Worm (Caenorhabditis elegans): Measurements from ENCODE around the gene try-1.

try-1 gene

DNA sequence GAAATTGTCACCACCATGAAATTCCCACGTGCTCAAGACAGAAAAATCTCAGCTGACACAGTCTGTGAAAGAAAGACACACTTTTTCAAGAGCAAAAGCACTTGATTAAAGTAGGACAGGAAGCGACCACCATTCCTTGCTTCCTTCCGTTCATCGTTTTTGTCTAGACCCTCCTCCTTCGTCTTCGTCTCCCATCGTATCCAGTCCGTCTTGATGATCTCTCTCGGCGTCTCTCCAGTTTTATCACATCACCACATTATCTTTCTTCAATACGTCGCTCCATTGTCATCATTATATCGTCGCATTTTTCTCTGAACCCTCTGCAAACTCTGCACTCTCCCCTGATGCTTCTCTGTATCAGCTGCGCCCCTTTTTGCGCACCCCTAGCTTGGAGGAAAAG lies 41.2 kb downstream of the try-1 start:
- TF ChIP-seq K09A11.1 (tag; optimal IDR thresholded peaks at IDR 0.05; ENCODE audit: insufficient read depth): no peak
- TF ChIP-seq unc-42 (tag; optimal IDR thresholded peaks at IDR 0.05): peak; percentile 38
- TF ChIP-seq unc-55 (GFP tag; optimal IDR thresholded peaks at IDR 0.05): peak; percentile 48
- peak; percentile 19 for TF ChIP-seq ceh-22 (tag; optimal IDR thresholded peaks at IDR 0.05)
- TF ChIP-seq gmeb-2 (tag; optimal IDR thresholded peaks at IDR 0.05): no peak
- TF ChIP-seq pax-1 (tag; optimal IDR thresholded peaks at IDR 0.05): no peak
- TF ChIP-seq elt-2 (tag; optimal IDR thresholded peaks at IDR 0.05): peak; percentile 22
- no peak for TF ChIP-seq madf-2 (tag; optimal IDR thresholded peaks at IDR 0.05)
- no peak for TF ChIP-seq pha-2 (tag; optimal IDR thresholded peaks at IDR 0.05)
- no peak for TF ChIP-seq ceh-45 (GFP tag; IDR thresholded peaks at IDR 0.05)
- no peak for TF ChIP-seq hlh-6 (tag; optimal IDR thresholded peaks at IDR 0.05)
- TF ChIP-seq tbx-7 (tag; optimal IDR thresholded peaks at IDR 0.05): no peak
- no peak for TF ChIP-seq sox-2 (GFP tag; IDR thresholded peaks at IDR 0.05)

DNA sequence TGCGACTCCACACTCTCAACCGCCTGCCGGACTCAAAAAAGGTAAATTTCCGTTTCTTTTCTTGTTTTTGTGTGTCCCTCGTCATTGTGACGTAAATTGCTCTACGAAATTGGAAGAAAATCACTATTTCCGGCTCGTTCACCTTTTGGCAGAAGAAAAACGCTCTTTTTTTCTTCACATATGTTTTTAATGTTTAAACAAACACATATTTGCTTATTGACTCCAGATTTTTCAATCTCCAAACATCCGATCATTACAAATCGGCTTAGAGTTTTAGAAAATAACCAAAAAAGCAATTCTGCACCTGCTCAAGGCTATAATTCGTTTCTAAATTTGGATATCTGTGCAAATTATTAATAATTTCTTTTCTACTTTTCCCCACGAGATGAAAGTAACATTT lies 43.4 kb downstream of the try-1 start:
- no peak for TF ChIP-seq sox-4 (tag; optimal IDR thresholded peaks at IDR 0.05)
- TF ChIP-seq lin-11 (tag; optimal IDR thresholded peaks at IDR 0.05): no peak
- no peak for TF ChIP-seq dve-1 (tag; optimal IDR thresholded peaks at IDR 0.05)
- no peak for TF ChIP-seq madf-2 (tag; optimal IDR thresholded peaks at IDR 0.05)
- no peak for TF ChIP-seq hlh-13 (GFP tag; optimal IDR thresholded peaks at IDR 0.05)
- TF ChIP-seq ttx-3 (tag; optimal IDR thresholded peaks at IDR 0.05): no peak
- no peak for TF ChIP-seq sdc-2 (tag; optimal IDR thresholded peaks at IDR 0.05)
- TF ChIP-seq Y22D7AL.16 (tag; optimal IDR thresholded peaks at IDR 0.05): no peak
- no peak for TF ChIP-seq unc-55 (GFP tag; optimal IDR thresholded peaks at IDR 0.05)
- no peak for TF ChIP-seq zip-5 (tag; optimal IDR thresholded peaks at IDR 0.05)

DNA sequence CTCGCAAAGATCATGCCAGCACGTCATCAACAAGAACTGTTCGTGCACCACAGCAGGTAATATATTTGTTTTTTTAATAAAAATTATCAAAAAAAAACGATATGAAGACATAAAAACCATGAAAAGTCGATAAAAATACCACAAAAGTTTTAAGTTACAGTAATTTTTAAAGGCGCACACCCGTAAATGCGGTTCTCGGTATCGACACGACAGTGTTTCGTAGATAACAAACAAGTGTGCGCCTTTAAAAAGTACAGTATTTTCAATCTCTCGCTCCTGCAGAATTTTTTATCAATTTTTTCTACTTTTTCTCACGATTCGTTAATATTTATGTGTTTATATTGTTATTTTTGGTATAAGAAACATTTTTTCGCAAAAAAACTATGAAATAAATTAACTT lies 44.0 kb downstream of the try-1 start:
- TF ChIP-seq sox-2 (GFP tag; IDR thresholded peaks at IDR 0.05): no peak
- TF ChIP-seq ceh-2 (tag; optimal IDR thresholded peaks at IDR 0.05): no peak
- TF ChIP-seq hlh-8 (tag; optimal IDR thresholded peaks at IDR 0.05): no peak
- no peak for TF ChIP-seq zip-5 (tag; optimal IDR thresholded peaks at IDR 0.05)
- no peak for TF ChIP-seq nhr-11 (tag; optimal IDR thresholded peaks at IDR 0.05)
- TF ChIP-seq ama-1 (optimal IDR thresholded peaks at IDR 0.05): no peak
- no peak for TF ChIP-seq fkh-10 (GFP tag; optimal IDR thresholded peaks at IDR 0.05)
- TF ChIP-seq T23F11.4 (GFP tag; optimal IDR thresholded peaks at IDR 0.05): no peak
- TF ChIP-seq unc-42 (tag; optimal IDR thresholded peaks at IDR 0.05): no peak
- TF ChIP-seq hlh-15 (tag; optimal IDR thresholded peaks at IDR 0.05): no peak
- no peak for TF ChIP-seq rnt-1 (tag; optimal IDR thresholded peaks at IDR 0.05)

DNA sequence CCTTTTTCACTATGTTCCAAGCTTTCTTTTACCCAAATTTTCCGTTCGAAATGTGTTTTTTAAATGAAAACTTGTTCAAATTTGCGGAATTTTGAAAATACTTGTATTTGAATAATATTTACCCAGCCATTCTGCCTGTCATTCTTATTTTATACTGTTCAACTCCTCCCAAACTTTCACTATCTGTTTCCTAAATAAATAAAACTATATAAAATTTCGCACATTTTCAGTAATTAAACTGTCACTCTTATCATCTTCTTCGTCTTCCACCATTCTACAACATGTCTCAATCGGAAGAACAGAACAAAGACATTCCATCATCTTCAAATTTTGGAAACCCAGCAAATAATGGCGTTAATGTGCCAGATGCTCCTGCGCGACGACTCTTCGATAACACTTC lies 44.5 kb downstream of the try-1 start, which contains the start of gene btbd-10:
Gene btbd-10 (plus strand): TSS at position 231 of the 400 bp plus-strand sequence.
- no peak for TF ChIP-seq ceh-34 (tag; optimal IDR thresholded peaks at IDR 0.05)
- TF ChIP-seq ztf-16 (tag; optimal IDR thresholded peaks at IDR 0.05): no peak
- no peak for TF ChIP-seq F13H6.1 (tag; optimal IDR thresholded peaks at IDR 0.05)

DNA sequence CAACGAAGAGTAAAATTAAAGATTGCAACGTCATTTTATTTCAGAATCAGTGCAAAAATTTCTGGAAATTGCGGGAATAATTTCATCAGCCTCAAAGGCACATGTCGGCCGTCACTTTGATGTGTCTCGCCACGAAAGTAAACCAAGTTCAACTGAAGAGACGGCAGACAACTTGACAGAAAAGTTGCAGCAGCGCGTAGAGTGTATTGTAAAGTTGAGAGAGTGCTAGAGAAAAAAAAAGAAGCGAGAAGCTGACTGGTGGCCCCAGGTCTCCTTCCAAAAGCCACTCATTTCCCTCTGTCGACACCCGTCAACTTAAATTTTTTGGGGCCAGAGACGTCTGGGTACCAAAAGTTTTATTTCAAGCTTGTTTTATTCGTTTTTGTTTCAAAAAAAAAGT lies 45.0 kb downstream of the try-1 start:
- TF ChIP-seq ztf-16 (tag; optimal IDR thresholded peaks at IDR 0.05) (no peak), unc-42 (tag; optimal IDR thresholded peaks at IDR 0.05) (peak; percentile 86), rnt-1 (tag; optimal IDR thresholded peaks at IDR 0.05) (peak; percentile 70), hlh-13 (GFP tag; optimal IDR thresholded peaks at IDR 0.05) (no peak), dve-1 (tag; optimal IDR thresholded peaks at IDR 0.05) (peak; percentile 44), tbx-2 (tag; optimal IDR thresholded peaks at IDR 0.05) (peak; percentile 34), F13H6.1 (tag; optimal IDR thresholded peaks at IDR 0.05) (no peak), nfya-1 (tag; optimal IDR thresholded peaks at IDR 0.05) (peak; percentile 87), pha-2 (tag; optimal IDR thresholded peaks at IDR 0.05) (no peak), fax-1 (tag; optimal IDR thresholded peaks at IDR 0.05) (no peak), hlh-30 (tag; optimal IDR thresholded peaks at IDR 0.05; ENCODE audit: insufficient read depth) (peak; percentile 56), fkh-10 (GFP tag; optimal IDR thresholded peaks at IDR 0.05) (no peak), unc-55 (GFP tag; optimal IDR thresholded peaks at IDR 0.05) (peak; percentile 98), ceh-18 (tag; optimal IDR thresholded peaks at IDR 0.05) (peak; percentile 47), ceh-30 (tag; optimal IDR thresholded peaks at IDR 0.05) (peak; percentile 47), ceh-48 (tag; optimal IDR thresholded peaks at IDR 0.05) (no peak), ets-4 (tag; optimal IDR thresholded peaks at IDR 0.05) (peak; percentile 1), ceh-31 (tag; optimal IDR thresholded peaks at IDR 0.05) (peak; percentile 64), elt-2 (tag; optimal IDR thresholded peaks at IDR 0.05) (peak; percentile 7), ceh-14 (tag; optimal IDR thresholded peaks at IDR 0.05) (no peak)
